Fruit fly (Drosophila melanogaster) whole organism, wandering third instar larva: ENCODE results near the gene beta-Spec.
A peak's percentile ranks its signal among the peaks of the same experiment; 100 is the strongest.

Experiments
- Abd-B ChIP-seq: fragments of >200 bp; optimal IDR thresholded peaks from 2 replicates; lab custom pipeline; 2017; ENCODE audit warnings: missing biosample characterization, missing genetic modification characterization
- CG32264 ChIP-seq: fragments of 200-800 bp; sonication (Bioruptor generic); optimal IDR thresholded peaks from 2 replicates; lab custom pipeline; 2016; ENCODE audit warnings: missing biosample characterization, missing genetic modification characterization
- CG9705 ChIP-seq: fragments of 200-800 bp; sonication (Bioruptor generic); optimal IDR thresholded peaks from 2 replicates; lab custom pipeline; 2018; ENCODE audit warnings: missing biosample characterization, mild to moderate bottlenecking, missing genetic modification characterization
- CrebA ChIP-seq: fragments of 200-800 bp; sonication (Bioruptor generic); optimal IDR thresholded peaks from 2 replicates; lab custom pipeline; 2016; ENCODE audit warnings: missing biosample characterization, mild to moderate bottlenecking, missing genetic modification characterization, borderline replicate concordance
- Dfd ChIP-seq: fragments of >200 bp; optimal IDR thresholded peaks from 2 replicates; lab custom pipeline; 2017; ENCODE audit warnings: missing biosample characterization, missing genetic modification characterization
- Dif ChIP-seq: fragments of 200-275, 200-300 bp; sonication (Bioruptor generic); optimal IDR thresholded peaks from 2 replicates; lab custom pipeline; 2018; ENCODE audit warnings: missing biosample characterization, missing genetic modification characterization; ENCODE audit not compliant: partially characterized antibody
- GATAd ChIP-seq: sonication (Bioruptor generic); optimal IDR thresholded peaks from 2 replicates; lab custom pipeline; 2016; ENCODE audit warnings: missing biosample characterization, missing genetic modification characterization
- HLH106 ChIP-seq: fragments of 200-800 bp; optimal IDR thresholded peaks from 3 replicates; lab custom pipeline; 2019; ENCODE audit warnings: missing biosample characterization, mild to moderate bottlenecking, missing genetic modification characterization, moderate library complexity
- Hnf4 ChIP-seq: fragments of 200-800 bp; sonication (Bioruptor generic); optimal IDR thresholded peaks from 2 replicates; lab custom pipeline; 2016; ENCODE audit warnings: missing biosample characterization, mild to moderate bottlenecking, missing genetic modification characterization
- Hr78 ChIP-seq: fragments of >200 bp; optimal IDR thresholded peaks from 2 replicates; lab custom pipeline; 2017; ENCODE audit warnings: missing biosample characterization, missing genetic modification characterization
- Hr83 ChIP-seq: fragments of 200-300 bp; sonication (Bioruptor generic); optimal IDR thresholded peaks from 2 replicates; lab custom pipeline; 2016; ENCODE audit warnings: missing biosample characterization, mild to moderate bottlenecking, missing genetic modification characterization, moderate library complexity; ENCODE audit not compliant: poor library complexity, severe bottlenecking
- Jra ChIP-seq: sonication (Bioruptor generic); optimal IDR thresholded peaks from 2 replicates; lab custom pipeline; 2016; ENCODE audit warnings: missing biosample characterization, missing genetic modification characterization
- Mio ChIP-seq: sonication (Bioruptor generic); optimal IDR thresholded peaks from 2 replicates; lab custom pipeline; 2016; ENCODE audit warnings: missing biosample characterization, missing genetic modification characterization
- Myc ChIP-seq: fragments of >200 bp; optimal IDR thresholded peaks from 2 replicates; lab custom pipeline; 2017
- N ChIP-seq: fragments of >200 bp; optimal IDR thresholded peaks from 2 replicates; lab custom pipeline; 2018; ENCODE audit warnings: missing biosample characterization, missing external identifiers, missing genetic modification characterization
- OdsH ChIP-seq: fragments of 200-800 bp; sonication (Bioruptor generic); optimal IDR thresholded peaks from 2 replicates; lab custom pipeline; 2016; ENCODE audit warnings: missing biosample characterization, mild to moderate bottlenecking, missing genetic modification characterization
- Rel ChIP-seq, 2 experiments: fragments of 200-800 bp; sonication (Bioruptor generic) in 1 of 2; optimal IDR thresholded peaks; 2 replicates in 1 of 2; 3 replicates in 1 of 2; lab custom pipeline; 2016 to 2019; ENCODE audit warnings: mild to moderate bottlenecking in 2 of 2, missing biosample characterization in 2 of 2, missing genetic modification characterization in 2 of 2, moderate library complexity in 1 of 2
- Sp1 ChIP-seq: fragments of 200-800 bp; sonication (Bioruptor generic); optimal IDR thresholded peaks from 3 replicates; lab custom pipeline; 2019; ENCODE audit warnings: missing biosample characterization, mild to moderate bottlenecking, missing genetic modification characterization, moderate library complexity
- Vsx2 ChIP-seq: fragments of 200-300, 225-300 bp; sonication (Bioruptor generic); optimal IDR thresholded peaks from 2 replicates; lab custom pipeline; 2018; ENCODE audit warnings: missing biosample characterization, missing genetic modification characterization; ENCODE audit not compliant: partially characterized antibody
- br ChIP-seq: fragments of 200-800 bp; sonication (Bioruptor generic); optimal IDR thresholded peaks from 2 replicates; lab custom pipeline; 2016; ENCODE audit warnings: missing biosample characterization, missing genetic modification characterization
- brk ChIP-seq: fragments of 200-800 bp; sonication (Bioruptor generic); optimal IDR thresholded peaks from 2 replicates; lab custom pipeline; 2016; ENCODE audit warnings: missing biosample characterization, mild to moderate bottlenecking, missing genetic modification characterization
- dl ChIP-seq, 2 experiments: fragments of 175-275, 200-275 bp in 1 of 2; fragments of 200-275 bp in 1 of 2; sonication (Bioruptor generic); optimal IDR thresholded peaks; lab custom pipeline; 2018; ENCODE audit warnings: mild to moderate bottlenecking in 2 of 2, missing biosample characterization in 2 of 2, missing genetic modification characterization in 2 of 2, moderate library complexity in 2 of 2; ENCODE audit not compliant: partially characterized antibody in 2 of 2, insufficient read depth in 1 of 2
- dmrt93B ChIP-seq: fragments of 200-800 bp; sonication (Bioruptor generic); optimal IDR thresholded peaks from 2 replicates; lab custom pipeline; 2018; ENCODE audit warnings: missing biosample characterization, mild to moderate bottlenecking, missing genetic modification characterization
- dsf ChIP-seq: sonication (Bioruptor generic); optimal IDR thresholded peaks from 2 replicates; lab custom pipeline; 2016; ENCODE audit warnings: missing biosample characterization, missing genetic modification characterization, borderline replicate concordance
- ey ChIP-seq: fragments of 200-800 bp; sonication (Bioruptor generic); optimal IDR thresholded peaks from 2 replicates; lab custom pipeline; 2016; ENCODE audit warnings: missing biosample characterization, missing genetic modification characterization
- foxo ChIP-seq, 2 experiments: fragments of 200-800 bp; sonication (Bioruptor generic); optimal IDR thresholded peaks; 2 replicates in 1 of 2; 3 replicates in 1 of 2; lab custom pipeline; 2016 to 2017; ENCODE audit warnings: missing biosample characterization in 2 of 2, missing genetic modification characterization in 2 of 2
- fru ChIP-seq: fragments of 200-800 bp; sonication (Bioruptor generic); optimal IDR thresholded peaks from 3 replicates; lab custom pipeline; 2016; ENCODE audit warnings: missing biosample characterization, mild to moderate bottlenecking, missing genetic modification characterization
- h ChIP-seq: fragments of 200-800 bp; sonication (Bioruptor generic); optimal IDR thresholded peaks from 3 replicates; lab custom pipeline; 2016; ENCODE audit warnings: missing biosample characterization, mild to moderate bottlenecking, missing genetic modification characterization
- jim ChIP-seq: fragments of 175-275, 200-325 bp; sonication (Bioruptor generic); optimal IDR thresholded peaks from 2 replicates; lab custom pipeline; 2016; ENCODE audit warnings: missing biosample characterization, mild to moderate bottlenecking, missing genetic modification characterization
- lola ChIP-seq: fragments of >200 bp; optimal IDR thresholded peaks from 2 replicates; lab custom pipeline; 2017; ENCODE audit warnings: missing biosample characterization, missing genetic modification characterization
- pan ChIP-seq: fragments of >200 bp; optimal IDR thresholded peaks from 2 replicates; lab custom pipeline; 2017
- psq ChIP-seq: fragments of 200-800 bp; sonication (Bioruptor generic); optimal IDR thresholded peaks from 3 replicates; lab custom pipeline; 2017; ENCODE audit warnings: missing biosample characterization, mild to moderate bottlenecking, missing genetic modification characterization, moderate library complexity
- rgr ChIP-seq: fragments of 200-800 bp; sonication (Bioruptor generic); optimal IDR thresholded peaks from 3 replicates; lab custom pipeline; 2016; ENCODE audit warnings: missing biosample characterization, mild to moderate bottlenecking, missing genetic modification characterization
- sage ChIP-seq: fragments of 200-800 bp; sonication (Bioruptor generic); optimal IDR thresholded peaks from 2 replicates; lab custom pipeline; 2016; ENCODE audit warnings: missing biosample characterization, mild to moderate bottlenecking, missing genetic modification characterization
- sv ChIP-seq: fragments of 200-800 bp; sonication (Bioruptor generic); optimal IDR thresholded peaks from 3 replicates; lab custom pipeline; 2016; ENCODE audit warnings: missing biosample characterization, missing genetic modification characterization
- tai ChIP-seq: sonication (Bioruptor generic); optimal IDR thresholded peaks from 2 replicates; lab custom pipeline; 2016; ENCODE audit warnings: missing biosample characterization, missing genetic modification characterization
- usp ChIP-seq: fragments of >200 bp; optimal IDR thresholded peaks from 2 replicates; lab custom pipeline; 2017; ENCODE audit warnings: missing biosample characterization, missing genetic modification characterization
- woc ChIP-seq: sonication (Bioruptor generic); optimal IDR thresholded peaks from 2 replicates; lab custom pipeline; 2016; ENCODE audit warnings: missing biosample characterization, mild to moderate bottlenecking, missing genetic modification characterization

Gene beta-Spec

dm6 chrX:17697703-17698145 is 40.6 kb downstream of the beta-Spec start:
- TF ChIP-seq Rel (GFP tag; optimal IDR thresholded peaks at IDR 0.05; lab: Kevin White, UChicago) (no peak), Rel (tag; optimal IDR thresholded peaks at IDR 0.05; lab: Kevin White, UChicago) (no peak), lola (GFP tag; lab: Kevin White, UChicago) (no peak), Vsx2 (GFP tag; lab: Kevin White, UChicago) (peak; percentile 57), Dfd (GFP tag; lab: Kevin White, UChicago) (no peak), dmrt93B (GFP tag; lab: Kevin White, UChicago) (no peak), Sp1 (GFP tag; lab: Kevin White, UChicago) (no peak), sv (GFP tag; lab: Kevin White, UChicago) (no peak)

- peak; percentile 64 for TF ChIP-seq Dif (GFP tag; lab: Kevin White, UChicago)
- TF ChIP-seq rgr (GFP tag; lab: Kevin White, UChicago), result no peak
- TF ChIP-seq dsf (GFP tag; lab: Kevin White, UChicago), result no peak
- TF ChIP-seq dl (GFP tag; optimal IDR thresholded peaks at IDR 0.05; lab: Kevin White, UChicago; ENCODE audit: insufficient read depth in 1 of 2, partially characterized antibody in 2 of 2), result peak in 1 of 2 experiments; percentile 36
Observed at dm6 chrX:17698436-17698835, 41.3 kb downstream of the beta-Spec start, which contains the start of gene chas. Gene chas, minus strand, starts transcription at chrX:17698730.

- TF ChIP-seq Vsx2 (GFP tag; lab: Kevin White, UChicago) (no peak), Myc (lab: Kevin White, UChicago) (no peak), pan (lab: Kevin White, UChicago) (no peak), br (GFP tag; lab: Kevin White, UChicago) (peak; percentile 89), dmrt93B (GFP tag; lab: Kevin White, UChicago) (peak; percentile 86), Dif (GFP tag; lab: Kevin White, UChicago) (no peak), dl (GFP tag; optimal IDR thresholded peaks at IDR 0.05; lab: Kevin White, UChicago; ENCODE audit: insufficient read depth in 1 of 2, partially characterized antibody in 2 of 2) (no peak), Jra (GFP tag; lab: Kevin White, UChicago) (peak; percentile 78), Rel (GFP tag; optimal IDR thresholded peaks at IDR 0.05; lab: Kevin White, UChicago) (no peak), Rel (tag; optimal IDR thresholded peaks at IDR 0.05; lab: Kevin White, UChicago) (peak; percentile 35), foxo (GFP tag; optimal IDR thresholded peaks at IDR 0.05; lab: Kevin White, UChicago) (peak in 1 of 2 experiments; percentile 88), Sp1 (GFP tag; lab: Kevin White, UChicago) (peak; percentile 92), N (GFP tag; lab: Kevin White, UChicago) (no peak), CG9705 (peak; percentile 81), Dfd (GFP tag; lab: Kevin White, UChicago) (no peak), sv (GFP tag; lab: Kevin White, UChicago) (peak; percentile 84), lola (GFP tag; lab: Kevin White, UChicago) (no peak), Abd-B (GFP tag; lab: Kevin White, UChicago) (no peak), Hr78 (GFP tag; lab: Kevin White, UChicago) (no peak), GATAd (GFP tag; lab: Kevin White, UChicago) (no peak), tai (peak; percentile 40), OdsH (GFP tag; lab: Kevin White, UChicago) (peak; percentile 81), woc (peak; percentile 95), brk (GFP tag; lab: Kevin White, UChicago) (peak; percentile 42), CG32264 (GFP tag; lab: Kevin White, UChicago) (peak; percentile 73), Mio (GFP tag; lab: Kevin White, UChicago) (no peak), rgr (GFP tag; lab: Kevin White, UChicago) (peak; percentile 81), dsf (GFP tag; lab: Kevin White, UChicago) (peak; percentile 38), h (GFP tag; lab: Kevin White, UChicago) (peak; percentile 88), HLH106 (peak; percentile 90), jim (GFP tag; lab: Kevin White, UChicago) (no peak), usp (GFP tag; lab: Kevin White, UChicago) (no peak), CrebA (GFP tag; lab: Kevin White, UChicago) (no peak), psq (GFP tag; lab: Kevin White, UChicago) (peak; percentile 79), Hr83 (GFP tag; lab: Kevin White, UChicago) (no peak), fru (GFP tag; lab: Kevin White, UChicago) (peak; percentile 91), ey (GFP tag; lab: Kevin White, UChicago) (peak; percentile 83), Hnf4 (GFP tag; lab: Kevin White, UChicago) (peak; percentile 83), sage (GFP tag; lab: Kevin White, UChicago) (peak; percentile 41)
Observed at dm6 chrX:17698864-17699504, 41.8 kb downstream of the beta-Spec start.
